Fruit fly (Drosophila melanogaster) whole organism, embryonic: ENCODE data around the gene CG12118.

ENCODE experiments used
- CG17612 ChIP-seq: fragments of 200-800 bp; sonication (Bioruptor generic); IDR thresholded peaks from 2 replicates; pipeline ENCODE4 v1.3.6; 2022; ENCODE audit warnings: missing biosample characterization, missing genetic modification characterization
- CG4328 ChIP-seq: fragments of 200-800 bp; sonication (Bioruptor generic); optimal IDR thresholded peaks from 3 replicates; lab custom pipeline; 2017; ENCODE audit warnings: missing biosample characterization, missing genetic modification reagents, missing genetic modification characterization
- CG8388 ChIP-seq: fragments of 200-800 bp; sonication (Bioruptor generic); optimal IDR thresholded peaks from 2 replicates; lab custom pipeline; 2019; ENCODE audit warnings: missing biosample characterization, mild to moderate bottlenecking, missing genetic modification characterization, moderate library complexity
- CG8944 ChIP-seq: fragments of 200-800 bp; sonication (Bioruptor generic); optimal IDR thresholded peaks from 3 replicates; lab custom pipeline; 2016; ENCODE audit warnings: missing biosample characterization, missing genetic modification characterization
- Mrtf ChIP-seq: fragments of 200-800 bp; sonication (Bioruptor generic); IDR thresholded peaks from 3 replicates; pipeline ENCODE4 v1.3.6; 2022; ENCODE audit warnings: missing biosample characterization, missing genetic modification characterization
- mam ChIP-seq: fragments of 200-800 bp; sonication (Bioruptor generic); optimal IDR thresholded peaks from 3 replicates; lab custom pipeline; 2016; ENCODE audit warnings: missing biosample characterization, missing genetic modification characterization
- nau ChIP-seq: fragments of 200-800 bp; sonication (Bioruptor generic); optimal IDR thresholded peaks from 3 replicates; lab custom pipeline; 2017; ENCODE audit warnings: missing biosample characterization, mild to moderate bottlenecking, missing genetic modification characterization, missing genetic modification reagents
- row ChIP-seq: fragments of 200-800 bp; sonication (Bioruptor generic); IDR thresholded peaks from 3 replicates; pipeline ENCODE4 v1.3.6; 2022; ENCODE audit warnings: missing biosample characterization, missing genetic modification characterization

dm6 chrX:9158366-9158765, 37.8 kb downstream of the CG12118 start, which contains the start of the genes Ost48 and Dlip1:
- no peak for TF ChIP-seq Mrtf (GFP tag; lab: Robert Waterston, UW)
- no peak for TF ChIP-seq row (GFP tag; lab: Robert Waterston, UW)
- no peak for TF ChIP-seq CG8388
- no peak for TF ChIP-seq CG17612
- TF ChIP-seq CG8944 (GFP tag; lab: Kevin White, UChicago): no peak
- TF ChIP-seq CG4328: no peak
- no peak for TF ChIP-seq mam (GFP tag; lab: Kevin White, UChicago)
- no peak for TF ChIP-seq nau (GFP tag; lab: Kevin White, UChicago)
